Worm (Caenorhabditis elegans) whole organism, L4/young adult: ENCODE data around the gene acy-3.

Experiments used
- W03F9.2 ChIP-seq: fragments of 150-350 bp; optimal IDR thresholded peaks from 2 replicates; lab custom pipeline; 2014; ENCODE audit warnings: missing biosample characterization, missing genetic modification characterization
- him-1 ChIP-seq: sonication (generic microtip); optimal IDR thresholded peaks from 2 replicates; lab custom pipeline; 2016; ENCODE audit warnings: missing genotype, missing genetic modification reagents, missing genetic modification characterization, missing compliant biosample characterization

DNA sequence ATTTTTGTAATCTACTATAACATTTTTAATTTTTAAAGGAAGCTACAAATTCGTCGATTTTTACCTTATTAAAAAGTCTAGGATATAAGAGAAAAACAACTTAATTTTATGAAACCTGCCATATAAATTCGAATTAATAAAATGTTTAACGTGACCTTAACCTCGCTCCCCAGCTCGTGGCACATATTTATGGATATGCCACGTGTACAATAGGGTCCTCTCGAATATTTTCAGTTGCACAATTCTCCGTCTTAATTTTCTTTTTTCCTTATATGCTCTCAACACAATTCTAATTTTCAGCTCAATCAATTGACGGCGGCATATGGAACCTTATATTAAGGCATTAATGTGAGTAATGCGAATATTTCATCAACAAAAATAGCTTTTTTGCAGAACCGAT, 50.0 kb downstream of the acy-3 start, which contains the start of gene F34D10.4:
- TF ChIP-seq him-1 (tag; lab: Kevin White, UChicago), result no peak
- TF ChIP-seq W03F9.2 (tag; lab: Kevin White, UChicago), result no peak
